Worm (Caenorhabditis elegans): Measurements from ENCODE around the gene odr-3.
A peak's percentile ranks its signal among the peaks of the same experiment; 100 is the strongest.

ce11 chrV:13268032-13268431, 18.7 kb upstream of the odr-3 start:
- TF ChIP-seq unc-39 (tag; optimal IDR thresholded peaks at IDR 0.05) (no peak), pha-4 (GFP tag; IDR thresholded peaks at IDR 0.05) (0 out of 2 replicates have a peak, but pooled peaks have one; percentile 36), pha-4 (tag; optimal IDR thresholded peaks at IDR 0.05) (no peak), lin-13 (GFP tag; optimal IDR thresholded peaks at IDR 0.05) (no peak), snpc-4 (tag; optimal IDR thresholded peaks at IDR 0.05) (no peak), aha-1 (tag) (no peak)
